Fruit fly (Drosophila melanogaster) whole organism, pupa: ENCODE results near the gene MtnC.

Experiments used
- CG34367 ChIP-seq: fragments of 200-800 bp; sonication (Bioruptor generic); optimal IDR thresholded peaks from 2 replicates; lab custom pipeline; 2018; ENCODE audit warnings: missing biosample characterization, mild to moderate bottlenecking, missing genetic modification characterization
- CG4496 ChIP-seq: fragments of 200-800 bp; sonication (Bioruptor generic); IDR thresholded peaks from 3 replicates; pipeline ENCODE4 v1.3.6; 2022; ENCODE audit warnings: missing biosample characterization, missing genetic modification characterization
- Ets98B ChIP-seq: fragments of 200-800 bp; sonication (Bioruptor generic); IDR thresholded peaks from 2 replicates; pipeline ENCODE4 v1.3.6; 2022; ENCODE audit warnings: missing biosample characterization, missing genetic modification characterization
- Pif1A ChIP-seq: fragments of 200-800 bp; sonication (Bioruptor generic); optimal IDR thresholded peaks from 3 replicates; lab custom pipeline; 2016; ENCODE audit warnings: missing biosample characterization, missing genetic modification characterization
- Pif1B ChIP-seq: fragments of 200-800 bp; sonication (Bioruptor generic); optimal IDR thresholded peaks from 3 replicates; lab custom pipeline; 2016; ENCODE audit warnings: missing biosample characterization, missing genetic modification characterization
- fd96Ca ChIP-seq: fragments of 200-800 bp; sonication (Bioruptor generic); IDR thresholded peaks from 3 replicates; pipeline ENCODE4 v1.3.6; 2022; ENCODE audit warnings: missing biosample characterization, missing genetic modification characterization

DNA sequence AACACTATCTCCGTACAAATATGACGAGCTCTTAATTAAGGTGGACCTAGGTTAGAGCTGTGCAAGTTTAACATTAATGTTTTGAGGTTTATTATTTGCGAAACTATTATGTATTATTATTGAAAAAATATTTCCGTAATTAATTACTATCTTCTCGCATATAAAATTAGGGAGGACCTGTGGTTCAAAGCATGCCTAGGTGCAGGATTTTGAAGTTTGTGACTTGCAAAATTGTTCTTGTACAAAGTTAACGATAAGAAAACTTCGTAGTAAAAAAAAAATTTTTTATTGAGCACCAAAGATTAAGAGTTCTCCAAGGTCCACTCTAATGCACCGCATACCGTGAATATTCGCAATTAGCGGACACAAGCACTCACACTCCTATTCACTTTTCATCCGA lies 47.3 kb upstream of the MtnC start:
- TF ChIP-seq Pif1A, result peak; percentile 92
- peak; percentile 78 for TF ChIP-seq Pif1B (GFP tag; lab: Kevin White, UChicago)
- peak; percentile 88 for TF ChIP-seq fd96Ca (GFP tag; lab: Robert Waterston, UW)
- TF ChIP-seq CG4496 (GFP tag; lab: Robert Waterston, UW), result peak; percentile 92
- peak; percentile 13 for TF ChIP-seq CG34367 (tag; lab: Kevin White, UChicago)
- TF ChIP-seq Ets98B (GFP tag; lab: Robert Waterston, UW), result peak; percentile 87
